Worm (Caenorhabditis elegans): ENCODE data around the gene dpff-1.

DNA sequence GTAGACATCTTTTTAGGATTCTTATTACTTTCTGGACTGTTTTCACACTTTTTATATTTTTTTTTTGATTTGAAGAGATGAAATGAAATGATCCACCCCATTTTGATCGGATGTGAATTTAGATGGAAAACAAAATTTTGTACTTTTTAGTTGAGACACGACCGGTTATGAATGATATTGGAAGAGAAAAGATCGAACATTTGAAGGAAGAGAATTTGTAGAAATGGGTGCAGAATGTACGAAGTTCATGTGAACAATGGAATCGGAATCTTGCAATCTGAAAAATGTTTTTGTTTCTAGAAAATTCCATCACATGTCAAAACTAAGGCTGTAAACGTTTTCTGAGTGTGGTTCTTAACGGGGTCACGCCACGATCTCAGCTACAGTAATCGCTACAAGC lies 23.3 kb downstream of the dpff-1 start, which contains the start of gene F01F1.14:
- no peak for TF ChIP-seq dao-5 (tag; optimal IDR thresholded peaks at IDR 0.05)
- no peak for TF ChIP-seq W03F9.2 (tag; optimal IDR thresholded peaks at IDR 0.05)
- TF ChIP-seq him-1 (tag; optimal IDR thresholded peaks at IDR 0.05), result no peak

Data from whole organism, L4/young adult.